Worm (Caenorhabditis elegans) whole organism, L1 larva: ENCODE data around the gene ctf-4.

Experiments
- C04F5.9 ChIP-seq: sonication (generic microtip); optimal IDR thresholded peaks from 2 replicates; lab custom pipeline; 2016; ENCODE audit warnings: missing genetic modification characterization, missing compliant biosample characterization
- ces-1 ChIP-seq: fragments of 150-350 bp; optimal IDR thresholded peaks from 2 replicates; lab custom pipeline; 2014; ENCODE audit warnings: missing biosample characterization, missing genetic modification reagents, missing genetic modification characterization
- elt-3 ChIP-seq, 6 experiments: fragments of 150-350 bp in 1 of 6; sonication (generic microtip); optimal IDR thresholded peaks; 2 replicates each; lab custom pipeline; 2017 to 2018; ENCODE audit warnings: missing biosample characterization in 6 of 6, missing genetic modification characterization in 6 of 6, inconsistent platforms in 1 of 6
- fos-1 ChIP-seq: fragments of 150-350 bp; optimal IDR thresholded peaks from 2 replicates; lab custom pipeline; 2014; ENCODE audit warnings: missing biosample characterization, missing genetic modification characterization
- lin-15B ChIP-seq: fragments of 150-350 bp; sonication (generic microtip); optimal IDR thresholded peaks from 3 replicates; lab custom pipeline; 2014; ENCODE audit warnings: missing biosample characterization, missing genetic modification characterization
- mef-2 ChIP-seq: fragments of 150-350 bp; optimal IDR thresholded peaks from 2 replicates; lab custom pipeline; 2014; ENCODE audit warnings: missing biosample characterization, missing genetic modification characterization
- nhr-76 ChIP-seq: sonication (generic microtip); optimal IDR thresholded peaks from 2 replicates; lab custom pipeline; 2017; ENCODE audit warnings: missing biosample characterization, missing genetic modification characterization
- nhr-84 ChIP-seq: sonication (generic microtip); optimal IDR thresholded peaks from 2 replicates; lab custom pipeline; 2017; ENCODE audit warnings: missing biosample characterization, missing genetic modification characterization
- pqm-1 ChIP-seq: sonication (generic microtip); optimal IDR thresholded peaks from 3 replicates; lab custom pipeline; 2017; ENCODE audit warnings: missing biosample characterization, missing genetic modification characterization
- snpc-4 ChIP-seq: fragments of 150-350 bp; optimal IDR thresholded peaks from 2 replicates; lab custom pipeline; 2014; ENCODE audit warnings: missing biosample characterization, missing genetic modification characterization

DNA sequence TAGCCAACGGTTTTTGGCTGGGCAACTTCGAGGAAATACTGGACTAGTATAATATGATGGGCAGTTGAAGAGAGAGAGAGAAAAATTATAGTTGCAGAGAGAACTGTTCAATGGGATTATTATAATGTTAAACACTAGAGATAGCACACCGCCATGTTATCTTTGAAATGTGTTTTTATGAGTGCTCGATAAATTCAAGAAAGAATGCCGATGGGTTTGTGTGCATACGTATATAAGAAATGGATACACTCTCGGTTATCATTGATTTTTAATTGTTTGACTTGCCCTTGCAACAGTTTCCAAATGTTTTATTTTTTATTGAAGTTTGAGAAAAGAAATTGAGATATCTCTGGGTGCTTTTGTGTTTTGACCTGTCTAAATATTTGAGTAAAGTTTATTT is 28.7 kb downstream of the ctf-4 start, which contains the start of gene F17C11.12:
- TF ChIP-seq lin-15B (tag; lab: Kevin White, UChicago) (no peak), elt-3 (tag; optimal IDR thresholded peaks at IDR 0.05; lab: Kevin White, UChicago) (no peak), nhr-84 (tag; lab: Kevin White, UChicago) (no peak), snpc-4 (no peak), pqm-1 (tag; lab: Kevin White, UChicago) (no peak), fos-1 (tag; lab: Kevin White, UChicago) (no peak), nhr-76 (tag; lab: Kevin White, UChicago) (no peak), ces-1 (no peak), mef-2 (tag; lab: Kevin White, UChicago) (no peak), C04F5.9 (tag; lab: Kevin White, UChicago) (no peak)
